Worm (Caenorhabditis elegans): ENCODE results near the gene penr-1.

Gene penr-1

DNA sequence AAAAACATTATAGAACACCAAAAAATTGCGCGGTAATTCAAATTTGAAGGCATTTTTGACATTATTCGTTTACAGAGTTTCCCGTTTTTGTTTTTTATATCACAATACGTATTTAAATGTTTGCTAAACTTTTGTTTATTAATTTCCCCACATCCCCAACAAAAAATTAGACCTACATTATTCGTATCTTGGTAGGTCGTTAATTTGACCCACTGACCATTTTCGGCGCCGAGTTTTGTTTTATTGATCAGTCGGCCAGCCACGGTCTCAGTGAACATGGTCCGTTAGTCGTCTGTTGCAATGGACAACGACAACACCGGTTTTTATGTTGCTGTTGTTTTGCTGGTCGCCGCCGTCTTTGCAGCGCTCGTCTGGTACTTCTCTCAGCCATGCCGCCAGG, 29.4 kb upstream of the penr-1 start, which contains the start of gene B0238.15:
Gene B0238.15, plus strand, starts transcription at position 301 of the 400 bp plus-strand sequence.
- TF ChIP-seq flh-1 (GFP tag; optimal IDR thresholded peaks at IDR 0.05) (no peak), cnd-1 (tag; optimal IDR thresholded peaks at IDR 0.05) (no peak), ztf-11 (tag; optimal IDR thresholded peaks at IDR 0.05) (no peak), mep-1 (tag; optimal IDR thresholded peaks at IDR 0.05) (no peak), lin-13 (tag; optimal IDR thresholded peaks at IDR 0.05) (no peak), nhr-237 (tag; optimal IDR thresholded peaks at IDR 0.05) (no peak), elt-1 (tag; optimal IDR thresholded peaks at IDR 0.05; ENCODE audit: borderline replicate concordance, insufficient read depth) (no peak), unc-39 (tag; optimal IDR thresholded peaks at IDR 0.05) (no peak), ceh-39 (tag; optimal IDR thresholded peaks at IDR 0.05) (no peak), unc-62 (GFP tag; optimal IDR thresholded peaks at IDR 0.05) (no peak), pha-4 (tag; optimal IDR thresholded peaks at IDR 0.05) (no peak), nhr-76 (tag; optimal IDR thresholded peaks at IDR 0.05) (no peak), lin-32 (GFP tag; optimal IDR thresholded peaks at IDR 0.05) (no peak), bed-3 (GFP tag; optimal IDR thresholded peaks at IDR 0.05) (no peak)

DNA sequence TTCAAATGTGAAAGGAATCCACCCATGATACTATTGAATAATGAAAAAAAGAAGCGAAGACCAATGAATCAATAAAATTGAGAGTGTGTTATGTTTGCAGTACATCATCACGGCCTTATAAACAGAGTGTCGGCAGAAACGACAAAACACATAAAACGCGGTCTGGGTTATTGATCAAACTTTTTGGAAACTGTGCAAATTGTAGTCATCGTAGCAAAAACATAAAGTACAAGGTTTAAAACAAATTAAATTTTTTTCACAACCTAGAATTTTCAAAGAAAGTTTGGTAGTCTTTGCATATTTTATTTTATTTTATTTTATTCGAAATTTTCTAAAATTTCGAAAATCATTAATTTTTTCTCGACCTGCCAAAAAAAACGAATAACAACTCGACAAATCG, 26.2 kb upstream of the penr-1 start, which contains the start of gene cest-35.1:
Gene cest-35.1, minus strand, starts transcription at position 101 of the 400 bp plus-strand sequence.
- TF ChIP-seq unc-62 (GFP tag; optimal IDR thresholded peaks at IDR 0.05) (no peak), nhr-28 (tag; optimal IDR thresholded peaks at IDR 0.05) (no peak), flh-1 (GFP tag; optimal IDR thresholded peaks at IDR 0.05) (no peak), zip-8 (tag; optimal IDR thresholded peaks at IDR 0.05) (no peak), ceh-39 (tag; optimal IDR thresholded peaks at IDR 0.05) (no peak), ceh-83 (GFP tag; optimal IDR thresholded peaks at IDR 0.05) (no peak), blmp-1 (tag; optimal IDR thresholded peaks at IDR 0.05) (no peak), lsy-2 (tag; optimal IDR thresholded peaks at IDR 0.05) (no peak), sem-2 (GFP tag; optimal IDR thresholded peaks at IDR 0.05) (no peak), snpc-4 (tag; optimal IDR thresholded peaks at IDR 0.05) (no peak), lin-13 (tag; optimal IDR thresholded peaks at IDR 0.05) (no peak), nhr-2 (tag; optimal IDR thresholded peaks at IDR 0.05) (no peak), M03D4.4 (tag; optimal IDR thresholded peaks at IDR 0.05) (no peak), mab-5 (tag; optimal IDR thresholded peaks at IDR 0.05) (no peak), unc-120 (tag; optimal IDR thresholded peaks at IDR 0.05; ENCODE audit: poor library complexity, severe bottlenecking) (no peak), elt-3 (tag; optimal IDR thresholded peaks at IDR 0.05) (no peak), cnd-1 (tag; optimal IDR thresholded peaks at IDR 0.05) (no peak), mls-2 (tag; optimal IDR thresholded peaks at IDR 0.05) (no peak), ces-1 (GFP tag; optimal IDR thresholded peaks at IDR 0.05) (no peak)

DNA sequence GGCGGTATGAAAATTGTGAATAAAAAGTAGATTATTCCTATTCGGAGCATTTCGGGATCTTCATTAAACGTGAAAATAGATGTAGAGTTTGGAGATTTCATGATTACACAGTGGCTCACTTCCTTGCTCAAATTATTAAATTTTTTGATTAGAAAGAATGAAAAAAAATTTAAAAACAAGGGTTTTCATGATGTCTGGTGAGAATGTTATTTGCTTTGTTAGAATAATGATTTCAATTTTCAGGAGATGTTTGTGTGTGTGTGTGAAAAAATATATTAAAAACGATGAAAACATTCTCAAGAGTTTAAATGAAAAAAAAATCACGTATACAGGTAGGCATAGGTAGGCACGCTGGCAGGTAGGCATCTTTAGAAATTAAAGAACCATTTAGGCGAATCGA, 17.3 kb upstream of the penr-1 start, which contains the start of gene srt-68:
Gene srt-68, minus strand, starts transcription at position 101 of the 400 bp plus-strand sequence.
- TF ChIP-seq unc-39 (tag; optimal IDR thresholded peaks at IDR 0.05) (no peak), elt-3 (tag; optimal IDR thresholded peaks at IDR 0.05) (no peak), ceh-83 (GFP tag; optimal IDR thresholded peaks at IDR 0.05) (no peak), lsy-2 (tag; optimal IDR thresholded peaks at IDR 0.05) (no peak), nhr-12 (tag; optimal IDR thresholded peaks at IDR 0.05) (no peak), nhr-28 (tag; optimal IDR thresholded peaks at IDR 0.05) (no peak), unc-62 (GFP tag; optimal IDR thresholded peaks at IDR 0.05) (no peak), nhr-237 (tag; optimal IDR thresholded peaks at IDR 0.05) (no peak), ztf-11 (tag; optimal IDR thresholded peaks at IDR 0.05) (no peak), bed-3 (GFP tag; optimal IDR thresholded peaks at IDR 0.05) (no peak), mab-5 (tag; optimal IDR thresholded peaks at IDR 0.05) (no peak), nhr-2 (tag; optimal IDR thresholded peaks at IDR 0.05) (no peak), snpc-4 (tag; optimal IDR thresholded peaks at IDR 0.05) (no peak), ces-1 (GFP tag; optimal IDR thresholded peaks at IDR 0.05) (no peak)

DNA sequence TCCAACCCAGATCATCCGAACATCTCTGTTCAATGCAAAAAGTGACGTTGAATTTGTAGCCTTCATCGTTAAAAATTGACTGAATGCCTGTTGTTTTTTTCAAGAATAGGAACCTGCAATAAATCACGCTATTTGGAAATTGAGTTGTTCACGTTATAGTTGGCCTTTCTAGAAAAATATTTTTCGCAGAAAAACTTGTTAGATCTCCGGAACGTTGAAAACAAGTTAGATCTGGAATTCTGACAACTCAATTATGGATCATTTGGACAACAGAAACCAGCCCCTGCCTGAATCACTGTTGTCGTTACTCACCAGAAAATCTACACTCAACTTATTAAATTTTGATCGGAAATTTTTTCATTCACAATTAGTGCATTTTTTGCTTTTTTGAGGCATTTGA, 11.9 kb upstream of the penr-1 start, which contains the start of gene srt-67:
Gene srt-67, minus strand, starts transcription at position 101 of the 400 bp plus-strand sequence.
- TF ChIP-seq nhr-28 (tag; optimal IDR thresholded peaks at IDR 0.05) = no peak
- no peak for TF ChIP-seq ztf-11 (tag; optimal IDR thresholded peaks at IDR 0.05)
- TF ChIP-seq nhr-2 (tag; optimal IDR thresholded peaks at IDR 0.05) = no peak
- no peak for TF ChIP-seq blmp-1 (tag; optimal IDR thresholded peaks at IDR 0.05)
- TF ChIP-seq pha-4 (tag; optimal IDR thresholded peaks at IDR 0.05) = no peak
- no peak for TF ChIP-seq mls-2 (tag; optimal IDR thresholded peaks at IDR 0.05)
- no peak for TF ChIP-seq mab-5 (tag; optimal IDR thresholded peaks at IDR 0.05)
- TF ChIP-seq unc-120 (tag; optimal IDR thresholded peaks at IDR 0.05; ENCODE audit: poor library complexity, severe bottlenecking) = no peak
- TF ChIP-seq lin-32 (GFP tag; optimal IDR thresholded peaks at IDR 0.05) = no peak
- TF ChIP-seq nhr-12 (tag; optimal IDR thresholded peaks at IDR 0.05) = no peak
- TF ChIP-seq snpc-4 (tag; optimal IDR thresholded peaks at IDR 0.05) = no peak
- TF ChIP-seq nhr-237 (tag; optimal IDR thresholded peaks at IDR 0.05) = no peak
- TF ChIP-seq ceh-43 (GFP tag; optimal IDR thresholded peaks at IDR 0.05) = no peak

DNA sequence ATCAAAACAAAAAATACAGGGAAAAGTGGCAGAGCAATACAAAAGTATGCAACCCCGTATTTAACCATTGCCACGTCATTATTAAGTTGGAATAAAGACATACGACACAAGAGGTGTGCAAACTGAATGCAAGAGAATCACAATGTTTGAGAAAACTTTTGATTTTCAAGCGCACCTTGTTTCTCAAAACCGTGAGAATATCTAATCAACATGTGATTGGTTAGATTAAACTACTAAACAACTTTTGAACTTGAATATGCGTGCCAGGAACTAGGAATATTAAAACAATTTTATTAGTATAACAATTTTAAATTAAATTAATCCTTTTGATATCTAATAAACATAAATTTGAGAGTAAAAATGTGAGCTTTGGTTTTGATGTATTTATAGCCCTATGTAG, 9.8 kb upstream of the penr-1 start, which contains the start of gene srt-70:
Gene srt-70, minus strand, starts transcription at position 101 of the 400 bp plus-strand sequence.
- no peak for TF ChIP-seq hlh-1 (tag; optimal IDR thresholded peaks at IDR 0.05)
- no peak for TF ChIP-seq flh-1 (GFP tag; optimal IDR thresholded peaks at IDR 0.05)
- no peak for TF ChIP-seq ces-1 (GFP tag; optimal IDR thresholded peaks at IDR 0.05)
- no peak for TF ChIP-seq nhr-237 (tag; optimal IDR thresholded peaks at IDR 0.05)
- no peak for TF ChIP-seq elt-1 (tag; optimal IDR thresholded peaks at IDR 0.05; ENCODE audit: borderline replicate concordance, insufficient read depth)
- TF ChIP-seq sem-2 (GFP tag; optimal IDR thresholded peaks at IDR 0.05) = no peak
- no peak for TF ChIP-seq blmp-1 (tag; optimal IDR thresholded peaks at IDR 0.05)
- no peak for TF ChIP-seq ztf-11 (tag; optimal IDR thresholded peaks at IDR 0.05)
- TF ChIP-seq nhr-2 (tag; optimal IDR thresholded peaks at IDR 0.05) = no peak
- no peak for TF ChIP-seq snpc-4 (tag; optimal IDR thresholded peaks at IDR 0.05)
- no peak for TF ChIP-seq lin-32 (GFP tag; optimal IDR thresholded peaks at IDR 0.05)
- no peak for TF ChIP-seq ceh-83 (GFP tag; optimal IDR thresholded peaks at IDR 0.05)
- no peak for TF ChIP-seq nhr-76 (tag; optimal IDR thresholded peaks at IDR 0.05)
- TF ChIP-seq ham-2 (GFP tag; optimal IDR thresholded peaks at IDR 0.05) = no peak
- TF ChIP-seq elt-3 (tag; optimal IDR thresholded peaks at IDR 0.05) = no peak
